Worm (Caenorhabditis elegans): ENCODE measurements around the gene pinn-4.
A peak's percentile ranks its signal among the peaks of the same experiment; 100 is the strongest.

Gene pinn-4

DNA sequence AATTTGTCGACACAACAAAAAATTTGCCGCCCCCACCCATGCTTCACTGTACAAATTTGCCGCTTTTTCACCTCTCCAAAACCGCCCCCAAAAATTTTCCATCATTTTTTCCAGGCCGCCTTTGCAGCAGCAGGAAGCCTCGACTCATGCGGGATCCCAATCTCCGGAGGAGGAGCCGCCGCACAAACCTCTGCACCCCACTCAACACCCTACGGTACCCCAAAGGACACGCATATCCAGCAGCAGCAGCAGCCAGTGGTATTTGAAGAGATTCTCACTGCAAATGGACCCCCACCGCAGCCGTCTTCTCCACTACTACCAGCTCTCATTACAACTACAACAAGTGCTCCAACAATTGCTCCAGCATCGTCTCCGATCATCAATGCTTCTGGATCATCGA is 19.7 kb upstream of the pinn-4 start:
- TF ChIP-seq arid-1 (GFP tag; conservative IDR thresholded peaks at IDR 0.05) (no peak), spr-3 (GFP tag; optimal IDR thresholded peaks at IDR 0.05) (no peak), set-16 (GFP tag; IDR thresholded peaks at IDR 0.05) (peak; percentile 71)

DNA sequence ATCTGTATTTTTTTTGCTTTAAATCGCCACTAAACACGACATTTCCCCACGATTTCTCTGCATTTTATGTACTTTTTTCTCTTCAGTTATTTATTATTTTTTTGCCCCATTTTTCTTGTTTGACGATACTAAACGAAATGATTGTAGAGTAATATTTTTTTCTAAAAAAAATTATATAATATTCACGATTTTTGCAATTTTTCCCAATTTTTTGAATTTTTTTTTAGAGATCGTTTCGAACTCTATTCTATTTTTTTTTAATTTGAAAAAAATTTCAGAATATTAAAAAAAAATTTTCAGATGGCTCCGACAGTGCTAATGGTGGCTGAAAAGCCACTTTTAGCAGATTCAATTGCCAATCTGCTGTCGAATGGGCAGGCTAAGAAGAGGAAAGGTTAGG is 13.3 kb upstream of the pinn-4 start, which contains the start of gene Y48C3A.14:
Gene Y48C3A.14, plus strand, starts transcription at position 301 of the 400 bp plus-strand sequence.
- no peak for TF ChIP-seq tra-1 (GFP tag; IDR thresholded peaks at IDR 0.05)
- TF ChIP-seq dve-1 (tag; optimal IDR thresholded peaks at IDR 0.05; ENCODE audit: insufficient read depth) = no peak
- no peak for TF ChIP-seq F10B5.3 (tag; optimal IDR thresholded peaks at IDR 0.05)
- no peak for TF ChIP-seq jun-1 (tag; optimal IDR thresholded peaks at IDR 0.05)
- TF ChIP-seq egl-27 (tag; optimal IDR thresholded peaks at IDR 0.05) = no peak
- no peak for TF ChIP-seq mes-2 (tag; optimal IDR thresholded peaks at IDR 0.05; ENCODE audit: poor library complexity, severe bottlenecking)
- no peak for TF ChIP-seq spr-3 (GFP tag; optimal IDR thresholded peaks at IDR 0.05)
- no peak for TF ChIP-seq lsy-2 (tag; optimal IDR thresholded peaks at IDR 0.05)
- no peak for TF ChIP-seq hmg-1.1 (GFP tag; IDR thresholded peaks at IDR 0.05)
- no peak for TF ChIP-seq ceh-62 (tag; optimal IDR thresholded peaks at IDR 0.05)
- no peak for TF ChIP-seq ZK546.5 (tag; optimal IDR thresholded peaks at IDR 0.05)
- TF ChIP-seq mdt-29 (GFP tag; IDR thresholded peaks at IDR 0.05) = no peak
- TF ChIP-seq set-16 (GFP tag; IDR thresholded peaks at IDR 0.05) = no peak
- TF ChIP-seq ceh-44 (GFP tag; IDR thresholded peaks at IDR 0.05) = no peak
- TF ChIP-seq hlh-30 (tag; optimal IDR thresholded peaks at IDR 0.05; ENCODE audit: insufficient read depth) = no peak
- TF ChIP-seq madf-5 (GFP tag; IDR thresholded peaks at IDR 0.05) = no peak
- no peak for TF ChIP-seq madf-9 (GFP tag; conservative IDR thresholded peaks at IDR 0.05)
- no peak for TF ChIP-seq dpl-1 (GFP tag; optimal IDR thresholded peaks at IDR 0.05)
- TF ChIP-seq aha-1 (tag) = no peak

DNA sequence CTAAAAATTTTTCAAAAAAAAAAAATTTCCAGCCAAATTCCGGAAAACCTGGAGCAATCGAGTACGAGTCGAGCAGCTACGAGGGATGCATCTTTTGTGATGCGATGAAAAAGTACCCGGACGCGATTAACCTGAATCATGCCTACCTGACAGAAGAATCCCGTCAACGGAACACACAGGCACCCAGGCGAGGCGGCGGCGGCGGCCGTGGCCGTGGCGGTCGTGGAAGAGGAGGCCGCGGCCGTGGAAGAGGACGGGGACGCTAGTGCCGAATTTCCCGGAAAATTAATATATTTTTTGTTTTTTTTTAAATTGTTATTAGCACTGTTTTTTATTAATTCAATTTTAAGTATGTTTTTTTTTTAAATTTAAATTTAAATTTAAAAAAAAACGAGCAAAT is 1.2 kb upstream of the pinn-4 start:
- TF ChIP-seq T26A8.4 (GFP tag; IDR thresholded peaks at IDR 0.05) (no peak), set-16 (GFP tag; IDR thresholded peaks at IDR 0.05) (peak; percentile 90), skn-1 (tag; optimal IDR thresholded peaks at IDR 0.05) (no peak)

DNA sequence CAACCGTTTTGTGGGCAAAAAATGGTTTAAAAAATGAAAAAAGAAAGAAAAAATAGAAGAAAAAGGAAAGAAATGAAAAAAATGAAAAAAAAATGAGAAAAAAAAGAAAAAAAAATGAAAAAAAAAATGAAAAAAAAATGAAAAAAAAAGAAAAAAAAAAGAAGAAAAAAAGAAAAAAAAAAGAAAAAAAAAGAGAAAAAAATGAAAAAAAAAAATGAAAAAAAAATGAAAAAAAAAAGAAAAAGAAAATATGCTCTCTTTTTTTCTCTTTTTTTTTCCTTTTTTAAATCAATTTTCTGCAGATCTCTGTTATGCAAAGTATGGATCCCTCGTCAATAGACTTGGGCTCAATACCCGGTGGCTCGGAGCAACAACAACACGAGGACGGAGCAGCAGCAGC is 3.1 kb downstream of the pinn-4 start, which contains the start of gene efl-2:
Gene efl-2, plus strand, starts transcription at position 301 of the 400 bp plus-strand sequence.
- TF ChIP-seq Y48G9A.11 (GFP tag; IDR thresholded peaks at IDR 0.05) = no peak
- no peak for TF ChIP-seq F26F4.8 (GFP tag; conservative IDR thresholded peaks at IDR 0.05)
- TF ChIP-seq php-3 (GFP tag; IDR thresholded peaks at IDR 0.05) = no peak
- no peak for TF ChIP-seq nhr-41 (GFP tag; IDR thresholded peaks at IDR 0.05)
- TF ChIP-seq spr-1 (tag; optimal IDR thresholded peaks at IDR 0.05) = no peak
- TF ChIP-seq unc-62 (GFP tag; optimal IDR thresholded peaks at IDR 0.05 in 1 of 2) = no peak
- no peak for TF ChIP-seq unc-62 (tag; optimal IDR thresholded peaks at IDR 0.05)
- no peak for TF ChIP-seq Y75B8A.6 (GFP tag; IDR thresholded peaks at IDR 0.05)
- TF ChIP-seq nhr-77 (tag; optimal IDR thresholded peaks at IDR 0.05) = no peak
- TF ChIP-seq daf-12 (tag; optimal IDR thresholded peaks at IDR 0.05) = no peak
- no peak for TF ChIP-seq F10B5.3 (tag; optimal IDR thresholded peaks at IDR 0.05)
- no peak for TF ChIP-seq ZK337.2 (GFP tag; IDR thresholded peaks at IDR 0.05)

DNA sequence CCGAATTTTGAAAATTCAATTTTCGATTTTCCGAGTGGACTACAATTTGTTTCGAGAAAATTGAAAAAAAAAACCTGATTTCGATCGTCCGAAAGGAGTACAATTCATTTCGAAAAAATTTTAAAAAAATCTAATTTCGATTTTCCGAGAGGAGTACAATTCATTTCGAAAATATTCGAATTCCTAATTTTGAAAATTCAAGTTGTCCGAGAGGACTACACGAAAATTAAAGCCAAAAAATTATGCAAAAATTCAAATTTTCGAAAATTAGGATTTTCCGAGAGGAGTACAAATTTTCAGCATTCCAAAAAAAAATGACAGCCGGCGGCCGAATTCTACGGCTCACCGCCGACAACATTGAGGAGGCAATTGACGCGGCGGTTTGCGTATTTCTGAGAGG is 9.6 kb downstream of the pinn-4 start, which contains the start of gene Y48C3A.18:
Gene Y48C3A.18, plus strand, starts transcription at position 301 of the 400 bp plus-strand sequence.
- TF ChIP-seq Y5F2A.4 (GFP tag; optimal IDR thresholded peaks at IDR 0.05) (no peak), zag-1 (tag; optimal IDR thresholded peaks at IDR 0.05) (no peak), aha-1 (tag) (peak; percentile 17), pha-4 (GFP tag; IDR thresholded peaks at IDR 0.05) (no peak), pha-4 (tag; optimal IDR thresholded peaks at IDR 0.05) (no peak)
